In genomic region chrIV:11602498-11603068, ce11 we compare ENCODE assay signal across 2 worm cellular contexts.
TF ChIP-seq lines count a peak whose summit lies in the region.

rps-11 (plus strand) TSS chrIV:11602641.

TF ChIP-seq in whole organism, L4 larva, 104 proteins besides CTCF, POLR2A, EP300 and RAD21:
- TF ChIP-seq egl-43 (GFP tag; IDR thresholded peaks at IDR 0.05; lab: Robert Waterston, UW): 0 out of 2 replicates have a peak, but pooled peaks have one; percentile 6
- TF ChIP-seq ceh-20 (GFP tag; IDR thresholded peaks at IDR 0.05; lab: Robert Waterston, UW): no peak
- TF ChIP-seq aha-1 (tag; lab: Kevin White, UChicago): peak; percentile 92
- no peak for TF ChIP-seq T26A8.4 (GFP tag; IDR thresholded peaks at IDR 0.05; lab: Robert Waterston, UW)
- TF ChIP-seq zag-1 (tag; optimal IDR thresholded peaks at IDR 0.05; lab: Kevin White, UChicago): no peak
TF ChIP-seq in whole organism, L4 larva: peak in this region for 2.

TF ChIP-seq in whole organism, young adult, 124 proteins besides CTCF, POLR2A, EP300 and RAD21:
- TF ChIP-seq rpc-1 (optimal IDR thresholded peaks at IDR 0.05; lab: Kevin White, UChicago): no peak
- no peak for TF ChIP-seq rpc-1 (tag; optimal IDR thresholded peaks at IDR 0.05; lab: Kevin White, UChicago)
- TF ChIP-seq bed-1 (GFP tag; IDR thresholded peaks at IDR 0.05; lab: Robert Waterston, UW): 0 out of 2 replicates have a peak, but pooled peaks have one; percentile 48
TF ChIP-seq in whole organism, young adult: peak in this region for 1.
